Fruit fly (Drosophila melanogaster): Measurements from ENCODE around the gene CG32808.

dm6 chrX:1513865-1514264, 44.2 kb upstream of the CG32808 start:
- TF ChIP-seq Hmr (GFP tag; optimal IDR thresholded peaks at IDR 0.05) (no peak), CoRest (tag; optimal IDR thresholded peaks at IDR 0.05) (no peak), bab2 (GFP tag; optimal IDR thresholded peaks at IDR 0.05) (no peak)
